Worm (Caenorhabditis elegans) whole organism, L3 larva: Measurements from ENCODE around the gene ZK1240.2.

Experiments
- R02D3.7 ChIP-seq: fragments of 150-350 bp; optimal IDR thresholded peaks from 2 replicates; lab custom pipeline; 2014; ENCODE audit warnings: missing biosample characterization, missing genetic modification characterization
- aly-2 ChIP-seq: fragments of 150-350 bp; optimal IDR thresholded peaks from 2 replicates; lab custom pipeline; 2014; ENCODE audit warnings: missing biosample characterization, missing genetic modification characterization
- ama-1 ChIP-seq: fragments of 150-350 bp; optimal IDR thresholded peaks from 2 replicates; lab custom pipeline; 2018
- ceh-28 ChIP-seq: fragments of 150-350 bp; optimal IDR thresholded peaks from 2 replicates; lab custom pipeline; 2014; ENCODE audit warnings: missing biosample characterization, missing genetic modification reagents, missing genetic modification characterization
- ceh-9 ChIP-seq: sonication (generic microtip); optimal IDR thresholded peaks from 2 replicates; lab custom pipeline; 2018; ENCODE audit warnings: missing biosample characterization, missing genetic modification characterization
- egl-5 ChIP-seq: fragments of 150-350 bp; optimal IDR thresholded peaks from 2 replicates; lab custom pipeline; 2017; ENCODE audit warnings: missing biosample characterization, missing genetic modification reagents, missing genetic modification characterization, inconsistent platforms
- elt-1 ChIP-seq: fragments of 150-350 bp; optimal IDR thresholded peaks from 2 replicates; lab custom pipeline; 2014; ENCODE audit warnings: missing biosample characterization, missing genetic modification characterization
- elt-2 ChIP-seq: sonication (generic microtip); optimal IDR thresholded peaks from 2 replicates; lab custom pipeline; 2016; ENCODE audit warnings: missing genetic modification reagents, mild to moderate bottlenecking, missing genetic modification characterization, missing compliant biosample characterization
- elt-3 ChIP-seq, 3 experiments: fragments of 150-350 bp in 1 of 3; sonication (generic microtip) in 2 of 3; optimal IDR thresholded peaks; 2 replicates in 2 of 3; 4 replicates in 1 of 3; lab custom pipeline; 2014 to 2017; ENCODE audit warnings: missing biosample characterization in 3 of 3, missing genetic modification characterization in 3 of 3
- fkh-10 ChIP-seq: sonication (generic microtip); optimal IDR thresholded peaks from 2 replicates; lab custom pipeline; 2017; ENCODE audit warnings: missing biosample characterization, missing genetic modification reagents, missing genetic modification characterization
- fkh-2 ChIP-seq: fragments of 150-350 bp; optimal IDR thresholded peaks from 2 replicates; lab custom pipeline; 2014; ENCODE audit warnings: missing biosample characterization, missing genetic modification reagents, missing genetic modification characterization
- fos-1 ChIP-seq: fragments of 150-350 bp; optimal IDR thresholded peaks from 2 replicates; lab custom pipeline; 2014; ENCODE audit warnings: missing biosample characterization, missing genetic modification characterization
- hmg-11 ChIP-seq: sonication (generic microtip); optimal IDR thresholded peaks from 2 replicates; lab custom pipeline; 2016; ENCODE audit warnings: missing genetic modification characterization, missing compliant biosample characterization
- jun-1 ChIP-seq: fragments of 150-350 bp; optimal IDR thresholded peaks from 2 replicates; lab custom pipeline; 2014; ENCODE audit warnings: missing biosample characterization, missing genetic modification reagents, missing genetic modification characterization
- lin-39 ChIP-seq: fragments of 150-350 bp; optimal IDR thresholded peaks from 2 replicates; lab custom pipeline; 2018; ENCODE audit warnings: missing biosample characterization, missing genetic modification reagents, missing genetic modification characterization
- mml-1 ChIP-seq: fragments of 150-350 bp; sonication (generic microtip); optimal IDR thresholded peaks from 3 replicates; lab custom pipeline; 2014; ENCODE audit warnings: missing biosample characterization, missing genetic modification characterization
- nhr-12 ChIP-seq: fragments of 150-350 bp; optimal IDR thresholded peaks from 2 replicates; lab custom pipeline; 2014; ENCODE audit warnings: missing biosample characterization, missing genetic modification characterization
- nhr-23 ChIP-seq: fragments of 150-350 bp; optimal IDR thresholded peaks from 2 replicates; lab custom pipeline; 2014; ENCODE audit warnings: missing biosample characterization, missing genetic modification reagents, missing genetic modification characterization
- nhr-237 ChIP-seq: fragments of 150-350 bp; optimal IDR thresholded peaks from 2 replicates; lab custom pipeline; 2014; ENCODE audit warnings: missing biosample characterization, missing genetic modification characterization
- nhr-25 ChIP-seq: sonication (generic microtip); optimal IDR thresholded peaks from 2 replicates; lab custom pipeline; 2017; ENCODE audit warnings: missing biosample characterization, missing genetic modification characterization
- nhr-28 ChIP-seq: fragments of 150-350 bp; optimal IDR thresholded peaks from 2 replicates; lab custom pipeline; 2014; ENCODE audit warnings: missing biosample characterization, missing genetic modification characterization
- nhr-43 ChIP-seq: sonication (generic microtip); optimal IDR thresholded peaks from 2 replicates; lab custom pipeline; 2016; ENCODE audit warnings: mild to moderate bottlenecking, missing genetic modification characterization, missing compliant biosample characterization; ENCODE audit not compliant: poor library complexity, severe bottlenecking
- nhr-67 ChIP-seq: fragments of 150-350 bp; optimal IDR thresholded peaks from 2 replicates; lab custom pipeline; 2014; ENCODE audit warnings: missing biosample characterization, missing genetic modification characterization
- nhr-77 ChIP-seq: fragments of 150-350 bp; optimal IDR thresholded peaks from 2 replicates; lab custom pipeline; 2014; ENCODE audit warnings: missing biosample characterization, missing genetic modification characterization
- pha-4 ChIP-seq: fragments of 150-350 bp; optimal IDR thresholded peaks from 2 replicates; lab custom pipeline; 2014; ENCODE audit warnings: missing biosample characterization, missing genetic modification reagents, missing genetic modification characterization
- sea-2 ChIP-seq: fragments of 150-350 bp; sonication (generic microtip); optimal IDR thresholded peaks from 4 replicates; lab custom pipeline; 2014; ENCODE audit warnings: missing biosample characterization, missing genetic modification reagents, missing genetic modification characterization
- skn-1 ChIP-seq: fragments of 150-350 bp; optimal IDR thresholded peaks from 2 replicates; lab custom pipeline; 2014; ENCODE audit warnings: missing biosample characterization, missing genetic modification characterization

ZK1240.2 gene

ce11 chrII:2363673-2364072 lies 40.5 kb downstream of the ZK1240.2 start, which contains the start of gene F43C11.11:
F43C11.11 (minus strand) TSS chrII:2363773.
- TF ChIP-seq fos-1 = no peak
- no peak for TF ChIP-seq egl-5
- no peak for TF ChIP-seq nhr-43

ce11 chrII:2366623-2367365 lies 43.6 kb downstream of the ZK1240.2 start, which contains the start of the genes F43C11.12 and F16G10.5:
F43C11.12 (minus strand) TSS chrII:2366723.
F16G10.5 (plus strand) TSS chrII:2367315.
- TF ChIP-seq elt-3 (tag; optimal IDR thresholded peaks at IDR 0.05; lab: Kevin White, UChicago) (no peak), nhr-43 (no peak), egl-5 (no peak), mml-1 (no peak), ceh-28 (tag; lab: Kevin White, UChicago) (no peak), R02D3.7 (tag; lab: Kevin White, UChicago) (no peak), aly-2 (tag; lab: Kevin White, UChicago) (no peak), sea-2 (GFP tag; lab: Kevin White, UChicago) (no peak), nhr-28 (no peak)

DNA sequence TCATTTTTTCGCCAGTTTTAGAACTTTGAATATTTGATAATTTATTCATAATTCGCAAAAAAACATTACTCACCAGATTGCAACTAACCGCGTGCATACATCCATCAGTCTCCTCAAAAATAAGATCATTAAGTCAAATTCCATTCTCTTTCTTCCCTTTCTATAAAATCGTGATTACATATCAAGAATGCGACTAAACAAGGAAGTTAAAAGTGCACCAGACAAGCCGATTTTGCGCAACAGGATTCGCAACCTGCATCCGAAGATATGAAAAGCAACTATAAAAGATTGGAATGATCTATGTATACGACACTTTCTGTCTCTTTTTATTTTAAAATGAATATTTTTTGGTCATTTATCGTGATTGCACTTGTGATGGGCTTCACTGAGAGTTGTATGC lies 45.8 kb downstream of the ZK1240.2 start, which contains the start of gene hpo-25:
Gene hpo-25 (plus strand): TSS at position 301 of the 400 bp plus-strand sequence.
- TF ChIP-seq elt-2 (tag; lab: Kevin White, UChicago) (no peak), nhr-25 (tag; lab: Kevin White, UChicago) (no peak), elt-1 (tag; lab: Kevin White, UChicago) (no peak), ceh-9 (tag; lab: Kevin White, UChicago) (no peak), nhr-77 (tag; lab: Kevin White, UChicago) (no peak), fos-1 (no peak), aly-2 (tag; lab: Kevin White, UChicago) (no peak), nhr-43 (no peak), jun-1 (tag; lab: Kevin White, UChicago) (no peak), lin-39 (tag; lab: Kevin White, UChicago) (no peak), nhr-23 (tag; lab: Kevin White, UChicago) (no peak)

ce11 chrII:2372090-2372489 lies 48.9 kb downstream of the ZK1240.2 start, which contains the start of gene F16G10.3:
F16G10.3 (plus strand) TSS chrII:2372390.
- TF ChIP-seq nhr-12 = no peak
- no peak for TF ChIP-seq hmg-11 (tag; lab: Kevin White, UChicago)
- TF ChIP-seq R02D3.7 (tag; lab: Kevin White, UChicago) = no peak
- no peak for TF ChIP-seq fkh-2
- TF ChIP-seq ama-1 (lab: Kevin White, UChicago) = no peak
- TF ChIP-seq nhr-67 (tag; lab: Kevin White, UChicago) = no peak
- no peak for TF ChIP-seq elt-2 (tag; lab: Kevin White, UChicago)
- TF ChIP-seq nhr-25 (tag; lab: Kevin White, UChicago) = no peak
- TF ChIP-seq ceh-9 (tag; lab: Kevin White, UChicago) = no peak
- TF ChIP-seq skn-1 = no peak
- no peak for TF ChIP-seq aly-2 (tag; lab: Kevin White, UChicago)
- no peak for TF ChIP-seq pha-4 (tag; lab: Kevin White, UChicago)
- no peak for TF ChIP-seq nhr-23 (tag; lab: Kevin White, UChicago)
- TF ChIP-seq fkh-10 (GFP tag; lab: Kevin White, UChicago) = no peak
- TF ChIP-seq nhr-237 = no peak
